Worm (Caenorhabditis elegans) whole organism, late embryonic: ENCODE measurements around the gene F08H9.2.

Source experiments
- ama-1 ChIP-seq: fragments of 150-350 bp; optimal IDR thresholded peaks from 2 replicates; lab custom pipeline; 2014
- ceh-18 ChIP-seq: sonication (generic microtip); optimal IDR thresholded peaks from 2 replicates; lab custom pipeline; 2016; ENCODE audit warnings: missing genetic modification characterization, missing compliant biosample characterization
- dmd-4 ChIP-seq: sonication (generic microtip); optimal IDR thresholded peaks from 2 replicates; lab custom pipeline; 2016; ENCODE audit warnings: borderline replicate concordance, missing genetic modification characterization, missing compliant biosample characterization
- elt-2 ChIP-seq: sonication (generic microtip); optimal IDR thresholded peaks from 2 replicates; lab custom pipeline; 2016; ENCODE audit warnings: missing genetic modification reagents, missing genetic modification characterization, missing compliant biosample characterization
- hlh-6 ChIP-seq: sonication (generic microtip); optimal IDR thresholded peaks from 2 replicates; lab custom pipeline; 2016; ENCODE audit warnings: missing genotype, missing genetic modification characterization, missing compliant biosample characterization
- hlh-8 ChIP-seq: sonication (generic microtip); optimal IDR thresholded peaks from 2 replicates; lab custom pipeline; 2016; ENCODE audit warnings: missing genotype, missing genetic modification characterization, missing compliant biosample characterization
- nfya-1 ChIP-seq: sonication (generic microtip); optimal IDR thresholded peaks from 2 replicates; lab custom pipeline; 2017; ENCODE audit warnings: missing genetic modification characterization, mild to moderate bottlenecking, missing compliant biosample characterization, antibody characterized with exemption, moderate library complexity
- pqm-1 ChIP-seq: sonication (generic microtip); optimal IDR thresholded peaks from 2 replicates; lab custom pipeline; 2016; ENCODE audit warnings: missing genetic modification characterization, missing compliant biosample characterization
- pros-1 ChIP-seq: fragments of 150-350 bp; optimal IDR thresholded peaks from 2 replicates; lab custom pipeline; 2014; ENCODE audit warnings: missing biosample characterization, missing genetic modification reagents, missing genetic modification characterization

ce11 chrV:14478979-14479378 is 18.5 kb downstream of the F08H9.2 start, which contains the start of gene clec-55:
- no peak for TF ChIP-seq pqm-1 (tag; lab: Kevin White, UChicago)
- TF ChIP-seq hlh-8 (tag; lab: Kevin White, UChicago), result no peak
- no peak for TF ChIP-seq ama-1
- TF ChIP-seq nfya-1, result no peak
- no peak for TF ChIP-seq elt-2 (tag; lab: Kevin White, UChicago)
- no peak for TF ChIP-seq ceh-18
- TF ChIP-seq pros-1 (tag; lab: Kevin White, UChicago), result no peak
- no peak for TF ChIP-seq hlh-6 (tag; lab: Kevin White, UChicago)
- TF ChIP-seq dmd-4 (tag; lab: Kevin White, UChicago), result no peak
